Fruit fly (Drosophila melanogaster): Measurements from ENCODE around the gene Noc1.
A peak's percentile ranks its signal among the peaks of the same experiment; 100 is the strongest.

The Noc1 gene

DNA sequence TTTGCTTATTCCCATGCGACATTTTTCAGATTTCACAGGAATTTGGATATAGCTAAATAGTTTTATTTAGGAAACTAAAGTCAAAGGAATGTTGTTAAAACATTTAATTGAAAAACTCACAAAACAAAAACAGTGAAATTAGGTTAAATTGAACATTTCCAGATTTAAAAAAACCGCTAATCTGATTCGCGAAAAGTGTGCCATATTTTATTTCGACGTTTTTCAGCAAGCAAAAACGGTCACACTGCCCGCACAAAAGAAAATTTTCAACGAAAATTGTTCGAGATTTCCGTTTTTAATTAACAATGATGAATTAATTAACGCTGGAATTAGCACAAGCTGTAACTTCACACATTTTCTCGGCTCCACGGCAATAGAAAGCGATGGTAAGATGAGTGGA is 34.9 kb downstream of the Noc1 start, which contains the start of the genes CG34012 and emei (continued):
- TF ChIP-seq Sin3A (optimal IDR thresholded peaks at IDR 0.05) (peak; percentile 21), CG12769 (tag; optimal IDR thresholded peaks at IDR 0.05) (no peak), az2 (GFP tag; optimal IDR thresholded peaks at IDR 0.05) (no peak), Dll (GFP tag; IDR thresholded peaks at IDR 0.05; ENCODE audit: partially characterized antibody) (no peak), CG2129 (GFP tag; IDR thresholded peaks at IDR 0.05; ENCODE audit: partially characterized antibody) (no peak), eyg (GFP tag; optimal IDR thresholded peaks at IDR 0.05) (no peak), MBD-R2 (GFP tag; IDR thresholded peaks at IDR 0.05) (peak; percentile 41; the same call in 1 of the 2 replicates), zen2 (GFP tag; IDR thresholded peaks at IDR 0.05; ENCODE audit: partially characterized antibody) (no peak), nerfin-1 (tag; optimal IDR thresholded peaks at IDR 0.05) (no peak), CG9797 (GFP tag; optimal IDR thresholded peaks at IDR 0.05) (peak; percentile 47), CG17802 (tag; optimal IDR thresholded peaks at IDR 0.05) (no peak), Pdp1 (GFP tag; optimal IDR thresholded peaks at IDR 0.05) (peak in 1 of 2 experiments; percentile 6), ftz-f1 (GFP tag; optimal IDR thresholded peaks at IDR 0.05) (no peak), luna (GFP tag; optimal IDR thresholded peaks at IDR 0.05) (no peak), CG34422 (GFP tag; IDR thresholded peaks at IDR 0.05) (0 out of 3 replicates have a peak, but pooled peaks have one; percentile 37), Ssrp (tag; optimal IDR thresholded peaks at IDR 0.05) (no peak), YL-1 (GFP tag; optimal IDR thresholded peaks at IDR 0.05) (peak; percentile 26), exex (tag; optimal IDR thresholded peaks at IDR 0.05) (no peak), Oaz (GFP tag; IDR thresholded peaks at IDR 0.05) (no peak), E2f2 (GFP tag; IDR thresholded peaks at IDR 0.05) (peak; percentile 88), CG4730 (GFP tag; IDR thresholded peaks at IDR 0.05) (no peak), CG5245 (GFP tag; optimal IDR thresholded peaks at IDR 0.05) (no peak), CG32767 (GFP tag; IDR thresholded peaks at IDR 0.05) (no peak), CG6689 (GFP tag; IDR thresholded peaks at IDR 0.05) (no peak), Dp (GFP tag; optimal IDR thresholded peaks at IDR 0.05) (peak; percentile 80), CG10959 (GFP tag; IDR thresholded peaks at IDR 0.05) (no peak), ewg (GFP tag; optimal IDR thresholded peaks at IDR 0.05) (no peak), phol (tag; optimal IDR thresholded peaks at IDR 0.05) (peak; percentile 54), stwl (tag; optimal IDR thresholded peaks at IDR 0.05) (peak; percentile 26), gcm (GFP tag; optimal IDR thresholded peaks at IDR 0.05) (no peak), CG11398 (GFP tag; optimal IDR thresholded peaks at IDR 0.05) (no peak), Doc2 (GFP tag; IDR thresholded peaks at IDR 0.05) (no peak), Bgb (GFP tag; IDR thresholded peaks at IDR 0.05; ENCODE audit: partially characterized antibody) (no peak), bab2 (GFP tag; optimal IDR thresholded peaks at IDR 0.05) (no peak), NK7.1 (GFP tag; optimal IDR thresholded peaks at IDR 0.05) (no peak), D (optimal IDR thresholded peaks at IDR 0.05) (no peak), D (GFP tag; optimal IDR thresholded peaks at IDR 0.05) (no peak), twi (tag; optimal IDR thresholded peaks at IDR 0.05) (no peak), bigmax (GFP tag; optimal IDR thresholded peaks at IDR 0.05) (peak; percentile 82), run (tag; optimal IDR thresholded peaks at IDR 0.05) (no peak), CG15514 (GFP tag; optimal IDR thresholded peaks at IDR 0.05) (peak; percentile 79)

DNA sequence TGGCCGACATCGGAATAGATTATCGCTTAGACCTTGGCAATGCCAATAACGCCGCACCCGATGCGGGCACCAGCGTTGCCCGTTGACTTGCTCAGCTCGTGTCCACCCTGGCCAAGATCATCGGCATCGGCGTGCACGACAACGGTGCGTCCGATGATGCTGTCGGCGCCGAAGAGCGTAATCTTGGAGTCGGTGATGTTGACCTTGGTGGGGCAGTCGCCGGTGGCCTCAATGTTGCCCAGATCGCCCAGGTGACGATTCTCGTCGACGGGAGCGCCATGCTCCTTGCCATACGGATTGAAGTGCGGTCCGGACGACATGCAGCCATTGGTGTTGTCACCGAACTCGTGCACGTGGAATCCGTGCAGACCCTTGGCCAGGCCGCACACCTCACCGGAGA is 37.9 kb downstream of the Noc1 start:
- 0 out of 2 replicates have a peak, but pooled peaks have one; percentile 10 for TF ChIP-seq CG42726 (GFP tag; IDR thresholded peaks at IDR 0.05; ENCODE audit: partially characterized antibody)
- TF ChIP-seq Opbp (GFP tag; IDR thresholded peaks at IDR 0.05; ENCODE audit: partially characterized antibody): 0 out of 3 replicates have a peak, but pooled peaks have one; percentile 15
- no peak for TF ChIP-seq CG2875 (GFP tag; optimal IDR thresholded peaks at IDR 0.05)
- TF ChIP-seq Bgb (GFP tag; IDR thresholded peaks at IDR 0.05; ENCODE audit: partially characterized antibody): 0 out of 2 replicates have a peak, but pooled peaks have one; percentile 18
- TF ChIP-seq her (GFP tag; optimal IDR thresholded peaks at IDR 0.05): no peak
- TF ChIP-seq CG11696 (GFP tag; IDR thresholded peaks at IDR 0.05): 0 out of 2 replicates have a peak, but pooled peaks have one; percentile 16
- TF ChIP-seq crol (GFP tag; IDR thresholded peaks at IDR 0.05): peak; percentile 38; the same call in 1 of the 2 replicates
- no peak for TF ChIP-seq esg (GFP tag; conservative IDR thresholded peaks at IDR 0.05)
- 0 out of 2 replicates have a peak, but pooled peaks have one; percentile 52 for TF ChIP-seq CG16779 (GFP tag; IDR thresholded peaks at IDR 0.05)
- TF ChIP-seq CG2199 (GFP tag; IDR thresholded peaks at IDR 0.05): 0 out of 3 replicates have a peak, but pooled peaks have one; percentile 24
- peak; percentile 57 for TF ChIP-seq ftz-f1 (GFP tag; optimal IDR thresholded peaks at IDR 0.05)
- TF ChIP-seq Med (GFP tag): peak; percentile 59
- 0 out of 2 replicates have a peak, but pooled peaks have one; percentile 25 for TF ChIP-seq aop (GFP tag; IDR thresholded peaks at IDR 0.05)
